Fruit fly (Drosophila melanogaster) whole organism, embryonic: ENCODE measurements around the gene CG7611.

ENCODE experiments used
- Adf1 ChIP-seq: fragments of 200-800 bp; sonication (Bioruptor generic); IDR thresholded peaks from 2 replicates; pipeline ENCODE4 v1.3.6; 2022; ENCODE audit warnings: missing biosample characterization, missing genetic modification characterization
- Bdp1 ChIP-seq: fragments of 200-800 bp; sonication (Bioruptor generic); optimal IDR thresholded peaks from 3 replicates; lab custom pipeline; 2016; ENCODE audit warnings: missing biosample characterization, missing genetic modification characterization
- Bteb2 ChIP-seq: fragments of 200-800 bp; sonication (Bioruptor generic); optimal IDR thresholded peaks from 2 replicates; lab custom pipeline; 2016; ENCODE audit warnings: missing biosample characterization, missing genetic modification characterization
- CG10267 ChIP-seq: fragments of 200-800 bp; sonication (Bioruptor generic); optimal IDR thresholded peaks from 2 replicates; lab custom pipeline; 2018; ENCODE audit warnings: missing biosample characterization, mild to moderate bottlenecking, missing genetic modification characterization, moderate library complexity
- CG11723 ChIP-seq: fragments of 200-800 bp; sonication (Bioruptor generic); optimal IDR thresholded peaks from 2 replicates; lab custom pipeline; 2017; ENCODE audit warnings: missing biosample characterization, mild to moderate bottlenecking, missing genetic modification characterization
- CG12155 ChIP-seq: fragments of 200-800 bp; sonication (Bioruptor generic); optimal IDR thresholded peaks from 3 replicates; lab custom pipeline; 2016; ENCODE audit warnings: missing biosample characterization, missing genetic modification characterization
- CG12236 ChIP-seq: fragments of 200-800 bp; sonication (Bioruptor generic); optimal IDR thresholded peaks from 2 replicates; lab custom pipeline; 2016; ENCODE audit warnings: missing biosample characterization, missing genetic modification characterization
- CG1233 ChIP-seq: fragments of 200-800 bp; sonication (Bioruptor generic); optimal IDR thresholded peaks from 4 replicates; lab custom pipeline; 2018; ENCODE audit warnings: missing biosample characterization, mild to moderate bottlenecking, missing genetic modification characterization
- CG12744 ChIP-seq: fragments of 200-800 bp; sonication (Bioruptor generic); optimal IDR thresholded peaks from 2 replicates; lab custom pipeline; 2016; ENCODE audit warnings: missing biosample characterization, missing genetic modification characterization
- CG16815 ChIP-seq: fragments of 200-800 bp; sonication (Bioruptor generic); optimal IDR thresholded peaks from 3 replicates; lab custom pipeline; 2017; ENCODE audit warnings: missing biosample characterization, mild to moderate bottlenecking, missing genetic modification characterization
- CG30020 ChIP-seq: fragments of 200-800 bp; optimal IDR thresholded peaks from 2 replicates; lab custom pipeline; 2019; ENCODE audit warnings: missing biosample characterization, mild to moderate bottlenecking, missing genetic modification characterization, moderate library complexity
- CG31365 ChIP-seq: fragments of 200-800 bp; sonication (Bioruptor generic); optimal IDR thresholded peaks from 2 replicates; lab custom pipeline; 2018; ENCODE audit warnings: missing biosample characterization, mild to moderate bottlenecking, missing genetic modification characterization
- CG31441 ChIP-seq: fragments of 200-800 bp; sonication (Bioruptor generic); IDR thresholded peaks from 2 replicates; pipeline ENCODE4 v1.3.6; 2022; ENCODE audit warnings: missing biosample characterization, missing genetic modification characterization
- CG34422 ChIP-seq: fragments of 200-800 bp; sonication (Bioruptor generic); IDR thresholded peaks from 3 replicates; pipeline ENCODE4 v1.3.6; 2022; ENCODE audit warnings: missing biosample characterization, missing genetic modification characterization
- CG3838 ChIP-seq: fragments of 200-800 bp; sonication (Bioruptor generic); optimal IDR thresholded peaks from 3 replicates; lab custom pipeline; 2016; ENCODE audit warnings: missing biosample characterization, missing genetic modification characterization
- CG4360 ChIP-seq: fragments of 200-800 bp; sonication (Bioruptor generic); IDR thresholded peaks from 2 replicates; pipeline ENCODE4 v1.3.6; 2022; ENCODE audit warnings: missing biosample characterization, missing genetic modification characterization
- CG7372 ChIP-seq: fragments of 200-800 bp; sonication (Bioruptor generic); IDR thresholded peaks from 2 replicates; pipeline ENCODE4 v1.3.6; 2022; ENCODE audit warnings: missing biosample characterization, missing genetic modification characterization
- CG7745 ChIP-seq: fragments of 200-800 bp; sonication (Bioruptor generic); optimal IDR thresholded peaks from 2 replicates; lab custom pipeline; 2018; ENCODE audit warnings: missing biosample characterization, mild to moderate bottlenecking, missing genetic modification characterization, moderate library complexity
- CG9817 ChIP-seq: fragments of 200-800 bp; sonication (Bioruptor generic); optimal IDR thresholded peaks from 2 replicates; lab custom pipeline; 2018; ENCODE audit warnings: missing biosample characterization, mild to moderate bottlenecking, missing genetic modification characterization, moderate library complexity
- Chrac-16 ChIP-seq: fragments of 200-800 bp; sonication (Bioruptor generic); optimal IDR thresholded peaks from 3 replicates; lab custom pipeline; 2016; ENCODE audit warnings: missing biosample characterization, missing genetic modification characterization
- CrebB ChIP-seq: fragments of 200-800 bp; sonication (Bioruptor generic); optimal IDR thresholded peaks from 3 replicates; lab custom pipeline; 2018; ENCODE audit warnings: missing biosample characterization, mild to moderate bottlenecking, missing genetic modification characterization
- D19B ChIP-seq: fragments of 200-800 bp; sonication (Bioruptor generic); optimal IDR thresholded peaks from 2 replicates; lab custom pipeline; 2017; ENCODE audit warnings: missing biosample characterization, mild to moderate bottlenecking, missing genetic modification characterization
- Dll ChIP-seq: fragments of 200-800 bp; sonication (Bioruptor generic); IDR thresholded peaks from 4 replicates; pipeline ENCODE4 v1.3.6; 2022; ENCODE audit warnings: missing biosample characterization, missing genetic modification characterization; ENCODE audit not compliant: partially characterized antibody
- Ets97D ChIP-seq: fragments of 200-800 bp; sonication (Bioruptor generic); optimal IDR thresholded peaks from 3 replicates; lab custom pipeline; 2016; ENCODE audit warnings: missing biosample characterization, missing genetic modification characterization
- Fer2 ChIP-seq: fragments of 200-800 bp; sonication (Bioruptor generic); optimal IDR thresholded peaks from 2 replicates; lab custom pipeline; 2018; ENCODE audit warnings: missing biosample characterization, mild to moderate bottlenecking, missing genetic modification characterization, moderate library complexity
- Kr ChIP-seq: fragments of 200-800 bp; sonication (Bioruptor generic); optimal IDR thresholded peaks from 2 replicates; lab custom pipeline; 2017; ENCODE audit warnings: missing biosample characterization, mild to moderate bottlenecking, missing genetic modification characterization
- NC2α ChIP-seq: fragments of 200-800 bp; sonication (Bioruptor generic); optimal IDR thresholded peaks from 2 replicates; lab custom pipeline; 2016; ENCODE audit warnings: missing biosample characterization, missing genetic modification characterization
- NC2β ChIP-seq: fragments of 200-800 bp; sonication (Bioruptor generic); optimal IDR thresholded peaks from 2 replicates; lab custom pipeline; 2016; ENCODE audit warnings: missing biosample characterization, missing genetic modification characterization
- Nf-YB ChIP-seq: fragments of 200-800 bp; sonication (Bioruptor generic); optimal IDR thresholded peaks from 3 replicates; lab custom pipeline; 2019; ENCODE audit warnings: missing biosample characterization, mild to moderate bottlenecking, missing genetic modification characterization, moderate library complexity
- NfI ChIP-seq: fragments of 200-800 bp; sonication (Bioruptor generic); optimal IDR thresholded peaks from 3 replicates; lab custom pipeline; 2018; ENCODE audit warnings: missing biosample characterization, mild to moderate bottlenecking, missing genetic modification characterization, moderate library complexity
- TFAM ChIP-seq: fragments of 200-800 bp; sonication (Bioruptor generic); optimal IDR thresholded peaks from 2 replicates; lab custom pipeline; 2017; ENCODE audit warnings: missing biosample characterization, missing genetic modification characterization, inconsistent platforms
- Tbp ChIP-seq: fragments of >200 bp; optimal IDR thresholded peaks from 2 replicates; lab custom pipeline; 2018; ENCODE audit warnings: missing biosample characterization, missing genetic modification characterization
- bab2 ChIP-seq: fragments of 200-800 bp; sonication (Bioruptor generic); optimal IDR thresholded peaks from 2 replicates; lab custom pipeline; 2016; ENCODE audit warnings: missing biosample characterization, missing genetic modification characterization
- cad ChIP-seq: fragments of >200 bp; optimal IDR thresholded peaks from 2 replicates; lab custom pipeline; 2017; ENCODE audit warnings: missing biosample characterization, missing genetic modification characterization
- chif ChIP-seq, 2 experiments: fragments of 200-800 bp; sonication (Bioruptor generic); optimal IDR thresholded peaks; 3 replicates each; lab custom pipeline; 2016; ENCODE audit warnings: missing biosample characterization in 2 of 2, missing genetic modification characterization in 2 of 2
- croc ChIP-seq: fragments of 200-800 bp; sonication (Bioruptor generic); conservative IDR thresholded peaks from 3 replicates; pipeline ENCODE4 v1.3.6; 2022; ENCODE audit warnings: missing biosample characterization, missing genetic modification characterization
- danr ChIP-seq: fragments of 200-800 bp; sonication (Bioruptor generic); IDR thresholded peaks from 2 replicates; pipeline ENCODE4 v1.3.6; 2022; ENCODE audit warnings: missing biosample characterization, missing genetic modification characterization
- dati ChIP-seq: fragments of 200-800 bp; sonication (Bioruptor generic); IDR thresholded peaks from 2 replicates; pipeline ENCODE4 v1.3.6; 2022; ENCODE audit warnings: missing biosample characterization, missing genetic modification characterization
- emc ChIP-seq: fragments of 200-800 bp; sonication (Bioruptor generic); optimal IDR thresholded peaks from 2 replicates; lab custom pipeline; 2016; ENCODE audit warnings: missing biosample characterization, missing genetic modification characterization
- gem ChIP-seq: fragments of 200-800 bp; sonication (Bioruptor generic); optimal IDR thresholded peaks from 2 replicates; lab custom pipeline; 2019; ENCODE audit warnings: missing biosample characterization, mild to moderate bottlenecking, missing genetic modification characterization, moderate library complexity
- ind ChIP-seq: fragments of 200-800 bp; sonication (Bioruptor generic); optimal IDR thresholded peaks from 3 replicates; lab custom pipeline; 2016; ENCODE audit warnings: missing biosample characterization, missing genetic modification characterization
- jing ChIP-seq: fragments of 200-800 bp; sonication (Bioruptor generic); optimal IDR thresholded peaks from 2 replicates; lab custom pipeline; 2018; ENCODE audit warnings: missing biosample characterization, mild to moderate bottlenecking, missing genetic modification characterization
- kah ChIP-seq: fragments of 200-800 bp; sonication (Bioruptor generic); optimal IDR thresholded peaks from 2 replicates; lab custom pipeline; 2018; ENCODE audit warnings: missing biosample characterization, mild to moderate bottlenecking, missing genetic modification characterization
- kni ChIP-seq: fragments of 200-800 bp; sonication (Bioruptor generic); optimal IDR thresholded peaks from 3 replicates; lab custom pipeline; 2017; ENCODE audit warnings: mild to moderate bottlenecking, missing biosample characterization, missing genetic modification reagents, missing genetic modification characterization
- lab ChIP-seq: fragments of 200-800 bp; sonication (Bioruptor generic); optimal IDR thresholded peaks from 3 replicates; lab custom pipeline; 2017; ENCODE audit warnings: missing biosample characterization, missing genetic modification characterization, mild to moderate bottlenecking, moderate library complexity, missing genetic modification reagents
- lilli ChIP-seq: fragments of 200-800 bp; sonication (Bioruptor generic); optimal IDR thresholded peaks from 3 replicates; lab custom pipeline; 2016; ENCODE audit warnings: missing biosample characterization, missing genetic modification characterization
- p53 ChIP-seq: fragments of 200-800 bp; sonication (Bioruptor generic); optimal IDR thresholded peaks from 2 replicates; lab custom pipeline; 2016; ENCODE audit warnings: missing biosample characterization, missing genetic modification characterization
- so ChIP-seq: fragments of 200-800 bp; sonication (Bioruptor generic); IDR thresholded peaks from 3 replicates; pipeline ENCODE4 v1.3.6; 2022; ENCODE audit warnings: missing biosample characterization, missing genetic modification characterization
- tin ChIP-seq: fragments of 200-800 bp; sonication (Bioruptor generic); optimal IDR thresholded peaks from 3 replicates; lab custom pipeline; 2016; ENCODE audit warnings: missing biosample characterization, missing genetic modification characterization
- yki ChIP-seq: fragments of >200 bp; optimal IDR thresholded peaks from 3 replicates; lab custom pipeline; 2018

Gene CG7611

dm6 chr3L:21496865-21497634 is 25.9 kb upstream of the CG7611 start, which contains the start of gene Hr78 (continued):
- no peak for TF ChIP-seq CG12236
- no peak for TF ChIP-seq Bteb2 (GFP tag; lab: Kevin White, UChicago)
- peak; percentile 51; the same call in 2 of the 3 replicates for TF ChIP-seq CG34422
- TF ChIP-seq NC2β (GFP tag; lab: Kevin White, UChicago), result no peak
- peak; percentile 84 for TF ChIP-seq CG1233 (GFP tag; lab: Kevin White, UChicago)
- peak; percentile 50 for TF ChIP-seq CG30020 (tag; lab: Kevin White, UChicago)
- no peak for TF ChIP-seq Kr
- TF ChIP-seq CG12744, result no peak
- no peak for TF ChIP-seq CG7745 (tag; lab: Kevin White, UChicago)
- TF ChIP-seq bab2 (GFP tag; lab: Kevin White, UChicago), result no peak
- no peak for TF ChIP-seq CG31365 (tag; lab: Kevin White, UChicago)
- peak; percentile 89 for TF ChIP-seq CG31441 (GFP tag; lab: Robert Waterston, UW)
- TF ChIP-seq NfI (GFP tag; lab: Kevin White, UChicago), result peak; percentile 77
- TF ChIP-seq CG9817, result peak; percentile 73
- TF ChIP-seq lab (GFP tag; lab: Kevin White, UChicago), result peak; percentile 91
- peak; percentile 77 for TF ChIP-seq ind
- TF ChIP-seq CG16815 (GFP tag; lab: Kevin White, UChicago), result peak; percentile 61
- TF ChIP-seq NC2α (GFP tag; lab: Kevin White, UChicago), result no peak
- TF ChIP-seq CrebB, result peak; percentile 17
- TF ChIP-seq Bdp1, result no peak
- TF ChIP-seq cad (GFP tag; lab: Kevin White, UChicago), result peak; percentile 21
- TF ChIP-seq p53 (GFP tag; lab: Kevin White, UChicago), result no peak
- peak; percentile 63 for TF ChIP-seq Ets97D (GFP tag; lab: Kevin White, UChicago)
- TF ChIP-seq CG11723 (GFP tag; lab: Kevin White, UChicago), result peak; percentile 63
- peak; percentile 19 for TF ChIP-seq CG3838
- TF ChIP-seq kah (GFP tag; lab: Kevin White, UChicago), result peak; percentile 97
- no peak for TF ChIP-seq emc (GFP tag; lab: Kevin White, UChicago)
- peak; percentile 92 for TF ChIP-seq gem (tag; lab: Kevin White, UChicago)
- TF ChIP-seq Nf-YB, result peak; percentile 69
- TF ChIP-seq lilli (GFP tag; lab: Kevin White, UChicago), result peak; percentile 3
- TF ChIP-seq danr (GFP tag; lab: Robert Waterston, UW), result peak; percentile 41; the same call in 1 of the 2 replicates
- TF ChIP-seq Chrac-16 (GFP tag; lab: Kevin White, UChicago), result peak; percentile 58
- no peak; the same call in 1 of the 2 replicates for TF ChIP-seq Adf1 (GFP tag; lab: Robert Waterston, UW)
- peak; percentile 66 for TF ChIP-seq CG7372 (GFP tag; lab: Robert Waterston, UW)
- TF ChIP-seq TFAM (GFP tag; lab: Kevin White, UChicago), result no peak
- TF ChIP-seq tin (GFP tag; lab: Kevin White, UChicago), result peak; percentile 51
- TF ChIP-seq CG10267 (tag; lab: Kevin White, UChicago), result peak; percentile 82
- TF ChIP-seq croc, result peak; percentile 70
- no peak for TF ChIP-seq yki
- peak; percentile 3 for TF ChIP-seq kni (GFP tag; lab: Kevin White, UChicago)
- 0 out of 3 replicates have a peak, but pooled peaks have one; percentile 54 for TF ChIP-seq so (GFP tag; lab: Robert Waterston, UW)
- TF ChIP-seq Dll, result no peak
- TF ChIP-seq Fer2 (tag; lab: Kevin White, UChicago), result peak; percentile 56
- no peak for TF ChIP-seq jing (GFP tag; lab: Kevin White, UChicago)
- no peak for TF ChIP-seq Tbp (GFP tag; lab: Kevin White, UChicago)
- no peak for TF ChIP-seq chif (GFP tag; optimal IDR thresholded peaks at IDR 0.05; lab: Kevin White, UChicago)
- TF ChIP-seq dati, result no peak
- peak; percentile 69 for TF ChIP-seq D19B (GFP tag; lab: Kevin White, UChicago)
- peak; percentile 58 for TF ChIP-seq CG12155
- peak; percentile 41 for TF ChIP-seq CG4360 (GFP tag; lab: Robert Waterston, UW)
